Comparison of ENCODE assay signal across 2 worm cellular contexts in the genomic region with DNA sequence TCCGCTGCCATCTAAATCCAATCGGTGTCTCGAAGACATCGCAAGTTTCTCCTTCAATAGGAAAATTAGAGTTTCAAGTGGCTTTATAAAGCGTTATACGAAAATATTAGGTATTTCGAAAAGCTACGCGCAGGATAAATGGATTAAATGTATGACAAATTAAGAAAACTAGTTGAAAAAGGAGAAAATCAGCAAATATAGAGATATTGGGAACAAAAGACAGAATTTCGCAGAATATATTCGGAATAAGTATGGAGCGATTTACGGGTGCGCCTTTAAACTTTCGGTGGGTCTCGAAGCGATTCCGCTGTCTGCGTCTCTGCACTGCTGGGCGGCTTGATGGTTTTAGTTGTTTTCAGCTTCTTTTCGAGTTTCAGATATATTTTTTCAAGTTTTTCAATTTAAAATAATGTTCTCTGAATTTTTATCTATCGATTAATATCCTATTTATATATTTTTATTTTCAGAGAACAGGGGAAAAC.
A peak's percentile ranks its signal among the peaks of the same experiment; 100 is the strongest.
TF ChIP-seq lines count a peak whose summit lies in the region.

ddx-15 (minus strand) TSS at position 51 of the 482 bp plus-strand sequence.
ucr-1 (plus strand) TSS at position 468 of the 482 bp plus-strand sequence.

TF ChIP-seq in whole organism, L1 larva, 84 proteins besides CTCF, POLR2A, EP300 and RAD21 (continued from another document):
- TF ChIP-seq lir-3 (tag; optimal IDR thresholded peaks at IDR 0.05; lab: Kevin White, UChicago; ENCODE audit: poor library complexity) (peak; percentile 39), elt-2 (tag; optimal IDR thresholded peaks at IDR 0.05; lab: Kevin White, UChicago) (peak; percentile 2), ceh-88 (GFP tag; IDR thresholded peaks at IDR 0.05; lab: Robert Waterston, UW) (no peak; the same call in 1 of the 2 replicates), unc-30 (tag; optimal IDR thresholded peaks at IDR 0.05; lab: Kevin White, UChicago) (no peak), hlh-17 (GFP tag; optimal IDR thresholded peaks at IDR 0.05; lab: Kevin White, UChicago; ENCODE audit: borderline replicate concordance) (no peak), ztf-4 (tag; optimal IDR thresholded peaks at IDR 0.05; lab: Kevin White, UChicago) (no peak), sup-37 (GFP tag; optimal IDR thresholded peaks at IDR 0.05; lab: Kevin White, UChicago) (no peak), ces-1 (GFP tag; optimal IDR thresholded peaks at IDR 0.05; lab: Kevin White, UChicago) (no peak), Y116A8C.19 (tag; optimal IDR thresholded peaks at IDR 0.05; lab: Kevin White, UChicago; ENCODE audit: borderline replicate concordance) (no peak), lin-13 (GFP tag; optimal IDR thresholded peaks at IDR 0.05; lab: Kevin White, UChicago) (peak; percentile 25), nhr-76 (tag; optimal IDR thresholded peaks at IDR 0.05; lab: Kevin White, UChicago) (no peak), xbp-1 (tag; optimal IDR thresholded peaks at IDR 0.05; lab: Kevin White, UChicago) (peak; percentile 73), zag-1 (tag; optimal IDR thresholded peaks at IDR 0.05; lab: Kevin White, UChicago) (no peak), lin-39 (tag; optimal IDR thresholded peaks at IDR 0.05; lab: Kevin White, UChicago) (no peak), snu-23 (GFP tag; optimal IDR thresholded peaks at IDR 0.05; lab: Kevin White, UChicago) (peak; percentile 78), dpl-1 (GFP tag; optimal IDR thresholded peaks at IDR 0.05; lab: Kevin White, UChicago) (peak; percentile 69 to 78 (median 72)), nhr-85 (tag; lab: Kevin White, UChicago) (peak; percentile 73), ceh-63 (GFP tag; optimal IDR thresholded peaks at IDR 0.05; lab: Kevin White, UChicago) (no peak), nhr-84 (tag; optimal IDR thresholded peaks at IDR 0.05; lab: Kevin White, UChicago) (no peak), hpl-2 (GFP tag; optimal IDR thresholded peaks at IDR 0.05; lab: Kevin White, UChicago) (no peak), ceh-90 (tag; optimal IDR thresholded peaks at IDR 0.05; lab: Kevin White, UChicago) (no peak), skn-1 (tag; optimal IDR thresholded peaks at IDR 0.05; lab: Kevin White, UChicago) (peak; percentile 39), ets-5 (GFP tag; IDR thresholded peaks at IDR 0.05; lab: Robert Waterston, UW) (no peak), mab-9 (GFP tag; IDR thresholded peaks at IDR 0.05; lab: Robert Waterston, UW) (no peak), pax-3 (tag; optimal IDR thresholded peaks at IDR 0.05; lab: Kevin White, UChicago) (peak; percentile 15), nhr-47 (tag; optimal IDR thresholded peaks at IDR 0.05; lab: Kevin White, UChicago) (peak; percentile 78), C34B4.2 (tag; optimal IDR thresholded peaks at IDR 0.05; lab: Kevin White, UChicago) (no peak), sox-4 (tag; optimal IDR thresholded peaks at IDR 0.05; lab: Kevin White, UChicago) (no peak), aly-2 (tag; optimal IDR thresholded peaks at IDR 0.05; lab: Kevin White, UChicago) (no peak), aha-1 (tag; optimal IDR thresholded peaks at IDR 0.05; lab: Kevin White, UChicago) (no peak), C16A3.4 (tag; optimal IDR thresholded peaks at IDR 0.05; lab: Kevin White, UChicago) (peak; percentile 67), fos-1 (tag; optimal IDR thresholded peaks at IDR 0.05; lab: Kevin White, UChicago) (peak; percentile 43), egl-13 (tag; optimal IDR thresholded peaks at IDR 0.05; lab: Kevin White, UChicago) (peak; percentile 8), ztf-11 (tag; optimal IDR thresholded peaks at IDR 0.05; lab: Kevin White, UChicago) (no peak), snpc-4 (tag; optimal IDR thresholded peaks at IDR 0.05; lab: Kevin White, UChicago) (peak; percentile 32), sptf-1 (tag; optimal IDR thresholded peaks at IDR 0.05; lab: Kevin White, UChicago) (no peak), nhr-11 (tag; optimal IDR thresholded peaks at IDR 0.05; lab: Kevin White, UChicago) (no peak), nhr-77 (tag; optimal IDR thresholded peaks at IDR 0.05; lab: Kevin White, UChicago) (peak; percentile 51), fkh-8 (tag; optimal IDR thresholded peaks at IDR 0.05; lab: Kevin White, UChicago) (peak; percentile 72), vab-15 (tag; optimal IDR thresholded peaks at IDR 0.05; lab: Kevin White, UChicago) (peak; percentile 17), fkh-10 (GFP tag; optimal IDR thresholded peaks at IDR 0.05; lab: Kevin White, UChicago) (no peak), lin-14 (GFP tag; optimal IDR thresholded peaks at IDR 0.05; lab: Kevin White, UChicago) (peak; percentile 75), pag-3 (tag; optimal IDR thresholded peaks at IDR 0.05; lab: Kevin White, UChicago; ENCODE audit: borderline replicate concordance, insufficient read depth) (no peak), unc-62 (GFP tag; optimal IDR thresholded peaks at IDR 0.05; lab: Kevin White, UChicago) (no peak), nhr-19 (GFP tag; conservative IDR thresholded peaks at IDR 0.05; lab: Robert Waterston, UW) (peak; percentile 65), nhr-237 (tag; optimal IDR thresholded peaks at IDR 0.05; lab: Kevin White, UChicago) (no peak), nhr-28 (tag; optimal IDR thresholded peaks at IDR 0.05; lab: Kevin White, UChicago) (no peak), fkh-4 (tag; optimal IDR thresholded peaks at IDR 0.05; lab: Kevin White, UChicago; ENCODE audit: borderline replicate concordance) (no peak), jun-1 (tag; optimal IDR thresholded peaks at IDR 0.05; lab: Kevin White, UChicago) (peak; percentile 22), alr-1 (tag; optimal IDR thresholded peaks at IDR 0.05; lab: Kevin White, UChicago; ENCODE audit: borderline replicate concordance) (no peak), F16B12.6 (tag; optimal IDR thresholded peaks at IDR 0.05; lab: Kevin White, UChicago) (peak; percentile 14), unc-130 (tag; optimal IDR thresholded peaks at IDR 0.05; lab: Kevin White, UChicago) (peak; percentile 78), nhr-90 (tag; optimal IDR thresholded peaks at IDR 0.05; lab: Kevin White, UChicago; ENCODE audit: poor library complexity) (peak; percentile 34), dsc-1 (tag; optimal IDR thresholded peaks at IDR 0.05; lab: Kevin White, UChicago) (peak; percentile 45)

TF ChIP-seq in whole organism, L3 larva, 47 proteins besides CTCF, POLR2A, EP300 and RAD21 (continued from another document):
- TF ChIP-seq pqm-1 (tag; optimal IDR thresholded peaks at IDR 0.05; lab: Kevin White, UChicago), result peak; percentile 64
- no peak for TF ChIP-seq eor-1 (tag; optimal IDR thresholded peaks at IDR 0.05; lab: Kevin White, UChicago)
- no peak for TF ChIP-seq nhr-67 (tag; optimal IDR thresholded peaks at IDR 0.05; lab: Kevin White, UChicago)
- TF ChIP-seq nhr-237 (tag; optimal IDR thresholded peaks at IDR 0.05; lab: Kevin White, UChicago), result no peak
- no peak for TF ChIP-seq fkh-10 (GFP tag; optimal IDR thresholded peaks at IDR 0.05; lab: Kevin White, UChicago)
- TF ChIP-seq nhr-25 (tag; optimal IDR thresholded peaks at IDR 0.05; lab: Kevin White, UChicago), result peak; percentile 56
- peak; percentile 67 for TF ChIP-seq nhr-23 (tag; optimal IDR thresholded peaks at IDR 0.05; lab: Kevin White, UChicago)
- TF ChIP-seq elt-2 (tag; optimal IDR thresholded peaks at IDR 0.05; lab: Kevin White, UChicago), result peak; percentile 28
- no peak for TF ChIP-seq nhr-28 (tag; optimal IDR thresholded peaks at IDR 0.05; lab: Kevin White, UChicago)
- TF ChIP-seq egl-27 (tag; optimal IDR thresholded peaks at IDR 0.05; lab: Kevin White, UChicago), result no peak
- no peak for TF ChIP-seq elt-3 (tag; optimal IDR thresholded peaks at IDR 0.05; lab: Kevin White, UChicago)
